Fruit fly (Drosophila melanogaster) whole organism, embryonic: ENCODE measurements around the gene CG43610.

Experiments used
- Awh ChIP-seq: fragments of 200-800 bp; sonication (Bioruptor generic); IDR thresholded peaks from 2 replicates; pipeline ENCODE4, ENCODE4 v1.3.6; 2022; ENCODE audit warnings: missing biosample characterization, missing genetic modification characterization
- Bgb ChIP-seq: fragments of 200-800 bp; sonication (Bioruptor generic); IDR thresholded peaks from 2 replicates; pipeline ENCODE4 v1.3.6; 2022; ENCODE audit warnings: missing biosample characterization, missing genetic modification characterization; ENCODE audit not compliant: partially characterized antibody
- CG10147 ChIP-seq: fragments of 200-800 bp; sonication (Bioruptor generic); optimal IDR thresholded peaks from 2 replicates; lab custom pipeline; 2019; ENCODE audit warnings: missing biosample characterization, mild to moderate bottlenecking, missing genetic modification characterization, moderate library complexity
- CG1233 ChIP-seq: fragments of 200-800 bp; sonication (Bioruptor generic); optimal IDR thresholded peaks from 4 replicates; lab custom pipeline; 2018; ENCODE audit warnings: missing biosample characterization, mild to moderate bottlenecking, missing genetic modification characterization
- CG13287 ChIP-seq: fragments of 200-800 bp; sonication (Bioruptor generic); IDR thresholded peaks from 2 replicates; pipeline ENCODE4 v1.3.6; 2022; ENCODE audit warnings: missing biosample characterization, missing genetic modification characterization; ENCODE audit not compliant: partially characterized antibody
- CG13894 ChIP-seq: fragments of 200-800 bp; sonication (Bioruptor generic); optimal IDR thresholded peaks from 3 replicates; lab custom pipeline; 2018; ENCODE audit warnings: missing biosample characterization, mild to moderate bottlenecking, missing genetic modification characterization, moderate library complexity
- CG14965 ChIP-seq: fragments of 200-800 bp; sonication (Bioruptor generic); optimal IDR thresholded peaks from 2 replicates; lab custom pipeline; 2016; ENCODE audit warnings: missing biosample characterization, missing genetic modification characterization, borderline replicate concordance
- CG15011 ChIP-seq: fragments of 200-800 bp; sonication (Bioruptor generic); optimal IDR thresholded peaks from 3 replicates; lab custom pipeline; 2018; ENCODE audit warnings: missing biosample characterization, mild to moderate bottlenecking, missing genetic modification characterization
- CG1647 ChIP-seq: fragments of 200-800 bp; sonication (Bioruptor generic); optimal IDR thresholded peaks from 3 replicates; lab custom pipeline; 2016; ENCODE audit warnings: missing biosample characterization, missing genetic modification characterization
- CG17361 ChIP-seq: fragments of 200-800 bp; sonication (Bioruptor generic); IDR thresholded peaks from 3 replicates; pipeline ENCODE4 v1.3.6; 2022; ENCODE audit warnings: missing biosample characterization, missing genetic modification characterization
- CG18011 ChIP-seq: fragments of 200-800 bp; sonication (Bioruptor generic); optimal IDR thresholded peaks from 2 replicates; lab custom pipeline; 2017; ENCODE audit warnings: missing biosample characterization, missing genetic modification characterization, mild to moderate bottlenecking, moderate library complexity, missing genotype
- CG1832 ChIP-seq: fragments of 200-800 bp; sonication (Bioruptor generic); optimal IDR thresholded peaks from 2 replicates; lab custom pipeline; 2017; ENCODE audit warnings: missing biosample characterization, mild to moderate bottlenecking, missing genetic modification characterization, inconsistent platforms
- CG2202 ChIP-seq: fragments of 200-800 bp; sonication (Bioruptor generic); optimal IDR thresholded peaks from 2 replicates; lab custom pipeline; 2018; ENCODE audit warnings: missing biosample characterization, mild to moderate bottlenecking, missing genetic modification characterization
- CG31388 ChIP-seq: fragments of 200-800 bp; sonication (Bioruptor generic); optimal IDR thresholded peaks from 2 replicates; lab custom pipeline; 2016; ENCODE audit warnings: missing biosample characterization, missing genetic modification characterization
- CG31441 ChIP-seq: fragments of 200-800 bp; sonication (Bioruptor generic); IDR thresholded peaks from 2 replicates; pipeline ENCODE4 v1.3.6; 2022; ENCODE audit warnings: missing biosample characterization, missing genetic modification characterization
- CG34224 ChIP-seq: fragments of 200-800 bp; sonication (Bioruptor generic); IDR thresholded peaks from 3 replicates; pipeline ENCODE4 v1.3.6; 2022; ENCODE audit warnings: missing biosample characterization, missing genetic modification characterization; ENCODE audit not compliant: partially characterized antibody
- CG7745 ChIP-seq: fragments of 200-800 bp; sonication (Bioruptor generic); optimal IDR thresholded peaks from 2 replicates; lab custom pipeline; 2018; ENCODE audit warnings: missing biosample characterization, mild to moderate bottlenecking, missing genetic modification characterization, moderate library complexity
- CG8765 ChIP-seq: fragments of 200-800 bp; sonication (Bioruptor generic); IDR thresholded peaks from 2 replicates; pipeline ENCODE4 v1.3.6; 2022; ENCODE audit warnings: missing biosample characterization, missing genetic modification characterization
- Dip2 ChIP-seq: fragments of 200-800 bp; sonication (Bioruptor generic); IDR thresholded peaks from 2 replicates; pipeline ENCODE4 v1.3.6; 2022; ENCODE audit warnings: missing biosample characterization, missing genetic modification characterization
- Drgx ChIP-seq: fragments of 200-800 bp; sonication (Bioruptor generic); IDR thresholded peaks from 2 replicates; pipeline ENCODE4 v1.3.6; 2022; ENCODE audit warnings: missing biosample characterization, missing genetic modification characterization
- Gug ChIP-seq: fragments of 200-800 bp; sonication (Bioruptor generic); IDR thresholded peaks from 4 replicates; pipeline ENCODE4 v1.3.6; 2022; ENCODE audit warnings: missing biosample characterization, missing genetic modification characterization
- HLHmδ ChIP-seq: fragments of 200-800 bp; sonication (Bioruptor generic); optimal IDR thresholded peaks from 2 replicates; lab custom pipeline; 2018; ENCODE audit warnings: missing biosample characterization, mild to moderate bottlenecking, missing genetic modification characterization, moderate library complexity
- Hey ChIP-seq: fragments of 200-800 bp; sonication (Bioruptor generic); optimal IDR thresholded peaks from 3 replicates; lab custom pipeline; 2018; ENCODE audit warnings: missing biosample characterization, mild to moderate bottlenecking, missing genetic modification characterization
- Med ChIP-seq: fragments of 200-800 bp; sonication (Bioruptor generic); peaks from one replicate; lab custom pipeline; 2016; ENCODE audit warnings: missing biosample characterization, missing genetic modification characterization, mild to moderate bottlenecking, inconsistent platforms, moderate library complexity
- Nf-YA ChIP-seq: fragments of 200-800 bp; sonication (Bioruptor generic); IDR thresholded peaks from 2 replicates; pipeline ENCODE4 v1.3.6; 2022; ENCODE audit warnings: missing biosample characterization, missing genetic modification characterization
- Pdp1 ChIP-seq, 2 experiments: fragments of 200-800 bp; sonication (Bioruptor generic); optimal IDR thresholded peaks; 3 replicates each; lab custom pipeline; 2016; ENCODE audit warnings: missing biosample characterization in 2 of 2, missing genetic modification characterization in 2 of 2, mild to moderate bottlenecking in 1 of 2, moderate library complexity in 1 of 2
- abd-A ChIP-seq: fragments of 200-800 bp; sonication (Bioruptor generic); optimal IDR thresholded peaks from 3 replicates; lab custom pipeline; 2019; ENCODE audit warnings: missing biosample characterization, mild to moderate bottlenecking, missing genetic modification characterization, moderate library complexity
- bbx ChIP-seq: fragments of 200-800 bp; sonication (Bioruptor generic); IDR thresholded peaks from 2 replicates; pipeline ENCODE4 v1.3.6; 2022; ENCODE audit warnings: missing biosample characterization, missing genetic modification characterization; ENCODE audit not compliant: partially characterized antibody
- cg ChIP-seq: fragments of 200-800 bp; sonication (Bioruptor generic); optimal IDR thresholded peaks from 3 replicates; lab custom pipeline; 2019; ENCODE audit warnings: missing biosample characterization, mild to moderate bottlenecking, missing genetic modification characterization, moderate library complexity
- chif ChIP-seq, 2 experiments: fragments of 200-800 bp; sonication (Bioruptor generic); optimal IDR thresholded peaks; 3 replicates each; lab custom pipeline; 2016; ENCODE audit warnings: missing biosample characterization in 2 of 2, missing genetic modification characterization in 2 of 2
- crol ChIP-seq: fragments of 200-800 bp; sonication (Bioruptor generic); IDR thresholded peaks from 2 replicates; pipeline ENCODE4 v1.3.6; 2022; ENCODE audit warnings: missing biosample characterization, missing genetic modification characterization
- dan ChIP-seq: fragments of 200-800 bp; sonication (Bioruptor generic); IDR thresholded peaks from 2 replicates; pipeline ENCODE4 v1.3.6; 2022; ENCODE audit warnings: missing biosample characterization, missing genetic modification characterization
- ems ChIP-seq: fragments of 200-800 bp; sonication (Bioruptor generic); optimal IDR thresholded peaks from 3 replicates; lab custom pipeline; 2016; ENCODE audit warnings: missing biosample characterization, missing genetic modification characterization
- eve ChIP-seq, 2 experiments: fragments of >200 bp; optimal IDR thresholded peaks; 2 replicates each; lab custom pipeline; 2017; ENCODE audit warnings: missing biosample characterization in 2 of 2, missing genetic modification characterization in 2 of 2
- gem ChIP-seq: fragments of 200-800 bp; sonication (Bioruptor generic); optimal IDR thresholded peaks from 2 replicates; lab custom pipeline; 2019; ENCODE audit warnings: missing biosample characterization, mild to moderate bottlenecking, missing genetic modification characterization, moderate library complexity
- h ChIP-seq: fragments of >200 bp; optimal IDR thresholded peaks from 2 replicates; lab custom pipeline; 2017
- ken ChIP-seq: fragments of 200-800 bp; sonication (Bioruptor generic); IDR thresholded peaks from 3 replicates; pipeline ENCODE4 v1.3.6; 2022; ENCODE audit warnings: missing biosample characterization, missing genetic modification characterization
- pfk ChIP-seq: fragments of 200-800 bp; sonication (Bioruptor generic); optimal IDR thresholded peaks from 2 replicates; lab custom pipeline; 2018; ENCODE audit warnings: missing biosample characterization, mild to moderate bottlenecking, missing genetic modification characterization, moderate library complexity
- sens ChIP-seq: fragments of 200-800 bp; sonication (Bioruptor generic); peaks from one replicate; lab custom pipeline; 2016; ENCODE audit warnings: missing biosample characterization, missing genetic modification characterization
- slbo ChIP-seq: fragments of 200-800 bp; sonication (Bioruptor generic); IDR thresholded peaks from 2 replicates; pipeline ENCODE4 v1.3.6; 2022; ENCODE audit warnings: missing biosample characterization, missing genetic modification characterization
- sna ChIP-seq: fragments of 200-800 bp; sonication (Bioruptor generic); IDR thresholded peaks from 2 replicates; pipeline ENCODE4 v1.3.6; 2022; ENCODE audit warnings: missing biosample characterization, missing genetic modification characterization; ENCODE audit not compliant: partially characterized antibody
- sqz ChIP-seq: fragments of 200-800 bp; sonication (Bioruptor generic); optimal IDR thresholded peaks from 3 replicates; lab custom pipeline; 2018; ENCODE audit warnings: missing biosample characterization, mild to moderate bottlenecking, missing genetic modification characterization
- tll ChIP-seq, 2 experiments: fragments of 200-800 bp in 1 of 2; fragments of >200 bp in 1 of 2; sonication (Bioruptor generic) in 1 of 2; optimal IDR thresholded peaks; 2 replicates each; lab custom pipeline; 2017 to 2019; ENCODE audit warnings: missing biosample characterization in 2 of 2, missing genetic modification characterization in 2 of 2, mild to moderate bottlenecking in 1 of 2, moderate library complexity in 1 of 2
- tna ChIP-seq: fragments of 200-800 bp; sonication (Bioruptor generic); IDR thresholded peaks from 2 replicates; pipeline ENCODE4 v1.3.6; 2022; ENCODE audit warnings: missing biosample characterization, missing genetic modification characterization; ENCODE audit not compliant: partially characterized antibody
- trh ChIP-seq: fragments of 200-800 bp; sonication (Bioruptor generic); optimal IDR thresholded peaks from 2 replicates; lab custom pipeline; 2016; ENCODE audit warnings: missing biosample characterization, missing genetic modification characterization
- vvl ChIP-seq: fragments of 200-800 bp; sonication (Bioruptor generic); IDR thresholded peaks from 2 replicates; pipeline ENCODE4 v1.3.6; 2022; ENCODE audit warnings: missing biosample characterization, missing genetic modification characterization

The CG43610 gene

dm6 chr2L:6783395-6783794 is 15.6 kb upstream of the CG43610 start (continued):
- no peak for TF ChIP-seq CG1647
- no peak for TF ChIP-seq slbo (GFP tag; lab: Robert Waterston, UW)

- no peak for TF ChIP-seq tll (GFP tag; optimal IDR thresholded peaks at IDR 0.05; lab: Kevin White, UChicago)
- no peak for TF ChIP-seq CG7745 (tag; lab: Kevin White, UChicago)
- no peak for TF ChIP-seq CG14965 (GFP tag; lab: Kevin White, UChicago)
- TF ChIP-seq sens (GFP tag; lab: Kevin White, UChicago): peak; percentile 65
- TF ChIP-seq ems (GFP tag; lab: Kevin White, UChicago): no peak
- TF ChIP-seq CG2202 (tag; lab: Kevin White, UChicago): no peak
- no peak for TF ChIP-seq gem (tag; lab: Kevin White, UChicago)
- TF ChIP-seq cg (GFP tag; lab: Kevin White, UChicago): no peak
- no peak for TF ChIP-seq Nf-YA (GFP tag; lab: Robert Waterston, UW)
- no peak for TF ChIP-seq h (lab: Kevin White, UChicago)
- 0 out of 2 replicates have a peak, but pooled peaks have one; percentile 16 for TF ChIP-seq Awh (GFP tag; lab: Robert Waterston, UW)
- TF ChIP-seq CG15011: no peak
- no peak for TF ChIP-seq dan (GFP tag; lab: Robert Waterston, UW)
- TF ChIP-seq CG31388: no peak
- TF ChIP-seq pfk (GFP tag; lab: Kevin White, UChicago): no peak
- no peak for TF ChIP-seq ken (GFP tag; lab: Robert Waterston, UW)
- no peak for TF ChIP-seq sna (GFP tag; lab: Robert Waterston, UW)
- no peak for TF ChIP-seq CG10147
- TF ChIP-seq CG17361 (GFP tag; lab: Robert Waterston, UW): no peak
- TF ChIP-seq trh (GFP tag; lab: Kevin White, UChicago): no peak
- TF ChIP-seq CG1233 (GFP tag; lab: Kevin White, UChicago): no peak
- peak; percentile 36 for TF ChIP-seq Med (GFP tag; lab: Kevin White, UChicago)
- peak; percentile 43 for TF ChIP-seq sqz (GFP tag; lab: Kevin White, UChicago)
- TF ChIP-seq abd-A (tag; lab: Kevin White, UChicago): no peak
- TF ChIP-seq CG31441: no peak
- TF ChIP-seq, all 482 proteins: peak for 4
These were observed 14.8 kb upstream of the CG43610 start for dm6 chr2L:6784235-6784634.

dm6 chr2L:6785583-6785982 is 13.4 kb upstream of the CG43610 start:
- TF ChIP-seq CG2202 (tag; lab: Kevin White, UChicago) (no peak), Hey (peak; percentile 32), Dip2 (no peak), eve (GFP tag; optimal IDR thresholded peaks at IDR 0.05; lab: Kevin White, UChicago) (peak in 1 of 2 experiments; percentile 18), CG18011 (GFP tag; lab: Kevin White, UChicago) (no peak), crol (GFP tag; lab: Robert Waterston, UW) (0 out of 2 replicates have a peak, but pooled peaks have one; percentile 13), Pdp1 (GFP tag; optimal IDR thresholded peaks at IDR 0.05; lab: Kevin White, UChicago) (peak in 1 of 2 experiments; percentile 29), Med (GFP tag; lab: Kevin White, UChicago) (peak; percentile 27), Drgx (GFP tag; lab: Robert Waterston, UW) (no peak), CG13894 (tag; lab: Kevin White, UChicago) (peak; percentile 4)

- TF ChIP-seq bbx: peak; percentile 69
- peak; percentile 14 for TF ChIP-seq cg (GFP tag; lab: Kevin White, UChicago)
- no peak for TF ChIP-seq CG8765 (GFP tag; lab: Robert Waterston, UW)
- peak; percentile 63; the same call in 1 of the 2 replicates for TF ChIP-seq Bgb (GFP tag; lab: Robert Waterston, UW)
- TF ChIP-seq chif (GFP tag; optimal IDR thresholded peaks at IDR 0.05; lab: Kevin White, UChicago): no peak
- TF ChIP-seq CG13287 (GFP tag; lab: Robert Waterston, UW): peak; percentile 56
- TF ChIP-seq CG34224 (GFP tag; lab: Robert Waterston, UW): peak; percentile 21; the same call in 1 of the 3 replicates
- TF ChIP-seq tna (GFP tag; lab: Robert Waterston, UW): peak; percentile 32; the same call in 1 of the 2 replicates
- TF ChIP-seq CG2202 (tag; lab: Kevin White, UChicago): no peak
- TF ChIP-seq Gug (GFP tag; lab: Robert Waterston, UW): no peak
- peak; percentile 75 for TF ChIP-seq HLHmδ
- no peak for TF ChIP-seq vvl (GFP tag; lab: Robert Waterston, UW)
- no peak for TF ChIP-seq CG1832 (GFP tag; lab: Kevin White, UChicago)
These were observed 12.3 kb upstream of the CG43610 start, which contains the start of gene nrv1 for dm6 chr2L:6786674-6787028. Gene nrv1 (minus strand): TSS chr2L:6786861.
